Worm (Caenorhabditis elegans) whole organism, L1 larva: ENCODE measurements around the gene ubq-1.

ENCODE experiments used
- C04F5.9 ChIP-seq: sonication (generic microtip); optimal IDR thresholded peaks from 2 replicates; lab custom pipeline; 2016; ENCODE audit warnings: missing genetic modification characterization, missing compliant biosample characterization
- Y116A8C.19 ChIP-seq: sonication (generic microtip); optimal IDR thresholded peaks from 2 replicates; lab custom pipeline; 2016; ENCODE audit warnings: missing compliant biosample characterization, missing genetic modification characterization, borderline replicate concordance
- aha-1 ChIP-seq: fragments of 150-350 bp; optimal IDR thresholded peaks from 2 replicates; lab custom pipeline; 2014; ENCODE audit warnings: missing biosample characterization, missing genetic modification characterization
- alr-1 ChIP-seq: fragments of 200-800 bp; sonication (Bioruptor generic); optimal IDR thresholded peaks from 2 replicates; lab custom pipeline; 2018; ENCODE audit warnings: borderline replicate concordance, mild to moderate bottlenecking, missing genetic modification characterization, missing compliant biosample characterization
- aly-2 ChIP-seq: fragments of 150-350 bp; optimal IDR thresholded peaks from 2 replicates; lab custom pipeline; 2014; ENCODE audit warnings: missing biosample characterization, missing genetic modification characterization
- ceh-8 ChIP-seq: fragments of 200-800 bp; sonication (Bioruptor generic); optimal IDR thresholded peaks from 2 replicates; lab custom pipeline; 2018; ENCODE audit warnings: mild to moderate bottlenecking, missing genetic modification characterization, moderate library complexity, missing compliant biosample characterization
- ceh-88 ChIP-seq: fragments of 200-800 bp; sonication (Bioruptor generic); IDR thresholded peaks from 2 replicates; pipeline ENCODE4 v1.3.6; 2022; ENCODE audit warnings: missing genetic modification characterization, missing compliant biosample characterization
- ces-1 ChIP-seq: fragments of 150-350 bp; optimal IDR thresholded peaks from 2 replicates; lab custom pipeline; 2014; ENCODE audit warnings: missing biosample characterization, missing genetic modification reagents, missing genetic modification characterization
- dpl-1 ChIP-seq, 3 experiments: fragments of 150-350 bp in 2 of 3; sonication (generic microtip) in 1 of 3; optimal IDR thresholded peaks; 2 replicates each; lab custom pipeline; 2014 to 2017; ENCODE audit warnings: missing biosample characterization in 3 of 3, missing genetic modification characterization in 3 of 3, missing genetic modification reagents in 3 of 3
- efl-1 ChIP-seq, 4 experiments: fragments of 150-350 bp; optimal IDR thresholded peaks in 3 of 4; peaks in 1 of 4; 1 replicate in 1 of 4; 2 replicates in 3 of 4; lab custom pipeline; 2014; ENCODE audit warnings: missing biosample characterization in 2 of 4, missing genetic modification characterization in 2 of 4, missing genetic modification reagents in 2 of 4
- efl-3 ChIP-seq: fragments of 200-800 bp; sonication (Bioruptor generic); optimal IDR thresholded peaks from 2 replicates; lab custom pipeline; 2018; ENCODE audit warnings: mild to moderate bottlenecking, missing genetic modification characterization, missing compliant biosample characterization
- egl-13 ChIP-seq: sonication (generic microtip); optimal IDR thresholded peaks from 2 replicates; lab custom pipeline; 2016; ENCODE audit warnings: missing genotype, missing genetic modification reagents, missing genetic modification characterization, missing compliant biosample characterization
- egl-27 ChIP-seq, 2 experiments: fragments of 150-350 bp in 1 of 2; sonication (generic microtip); optimal IDR thresholded peaks; 3 replicates each; lab custom pipeline; 2017 to 2018; ENCODE audit warnings: missing biosample characterization in 2 of 2, missing genetic modification characterization in 2 of 2, missing genetic modification reagents in 2 of 2
- elt-2 ChIP-seq: sonication (generic microtip); optimal IDR thresholded peaks from 2 replicates; lab custom pipeline; 2016; ENCODE audit warnings: missing genetic modification characterization, mild to moderate bottlenecking, inconsistent platforms, missing compliant biosample characterization, missing genetic modification reagents
- fkh-10 ChIP-seq: sonication (generic microtip); optimal IDR thresholded peaks from 2 replicates; lab custom pipeline; 2017; ENCODE audit warnings: missing biosample characterization, missing genetic modification reagents, missing genetic modification characterization
- fkh-8 ChIP-seq: sonication (generic microtip); optimal IDR thresholded peaks from 2 replicates; lab custom pipeline; 2016; ENCODE audit warnings: mild to moderate bottlenecking, missing genetic modification characterization, missing compliant biosample characterization
- fos-1 ChIP-seq: fragments of 150-350 bp; optimal IDR thresholded peaks from 2 replicates; lab custom pipeline; 2014; ENCODE audit warnings: missing biosample characterization, missing genetic modification characterization
- grh-1 ChIP-seq: fragments of 200-800 bp; sonication (Bioruptor generic); IDR thresholded peaks from 2 replicates; pipeline ENCODE4 v1.3.6; 2022; ENCODE audit warnings: missing genetic modification reagents, missing genetic modification characterization, missing compliant biosample characterization
- hlh-17 ChIP-seq: fragments of 200-800 bp; sonication (Bioruptor generic); optimal IDR thresholded peaks from 2 replicates; lab custom pipeline; 2018; ENCODE audit warnings: missing genetic modification characterization, mild to moderate bottlenecking, missing compliant biosample characterization, moderate library complexity, borderline replicate concordance
- hlh-4 ChIP-seq: sonication (generic microtip); optimal IDR thresholded peaks from 2 replicates; lab custom pipeline; 2016; ENCODE audit warnings: mild to moderate bottlenecking, missing genetic modification characterization, missing compliant biosample characterization
- jun-1 ChIP-seq: fragments of 150-350 bp; optimal IDR thresholded peaks from 2 replicates; lab custom pipeline; 2014; ENCODE audit warnings: missing biosample characterization, missing genetic modification reagents, missing genetic modification characterization
- lin-13 ChIP-seq: fragments of 150-350 bp; optimal IDR thresholded peaks from 2 replicates; lab custom pipeline; 2014; ENCODE audit warnings: missing biosample characterization, missing genetic modification reagents, missing genetic modification characterization
- lin-15B ChIP-seq: fragments of 150-350 bp; sonication (generic microtip); optimal IDR thresholded peaks from 3 replicates; lab custom pipeline; 2014; ENCODE audit warnings: missing biosample characterization, missing genetic modification characterization
- lin-35 ChIP-seq, 2 experiments: fragments of 150-350 bp; optimal IDR thresholded peaks; 2 replicates each; lab custom pipeline; 2014; ENCODE audit warnings: missing biosample characterization in 2 of 2, missing genetic modification characterization in 2 of 2, missing genetic modification reagents in 2 of 2
- lin-39 ChIP-seq: fragments of 150-350 bp; optimal IDR thresholded peaks from 2 replicates; lab custom pipeline; 2014; ENCODE audit warnings: missing biosample characterization, missing genetic modification reagents, missing genetic modification characterization
- lir-3 ChIP-seq: sonication (generic microtip); optimal IDR thresholded peaks from 2 replicates; lab custom pipeline; 2016; ENCODE audit warnings: mild to moderate bottlenecking, missing genetic modification characterization, moderate library complexity, missing compliant biosample characterization; ENCODE audit not compliant: poor library complexity
- lsy-2 ChIP-seq, 2 experiments: fragments of 150-350 bp; optimal IDR thresholded peaks; 2 replicates each; lab custom pipeline; 2014; ENCODE audit warnings: missing biosample characterization in 2 of 2, missing genetic modification characterization in 2 of 2
- mdl-1 ChIP-seq, 2 experiments: fragments of 150-350 bp; optimal IDR thresholded peaks; 2 replicates each; lab custom pipeline; 2014 to 2017; ENCODE audit warnings: missing biosample characterization in 2 of 2, missing genetic modification characterization in 2 of 2, inconsistent platforms in 1 of 2
- mef-2 ChIP-seq: fragments of 150-350 bp; optimal IDR thresholded peaks from 2 replicates; lab custom pipeline; 2014; ENCODE audit warnings: missing biosample characterization, missing genetic modification characterization
- mep-1 ChIP-seq: fragments of 150-350 bp; optimal IDR thresholded peaks from 2 replicates; lab custom pipeline; 2014; ENCODE audit warnings: missing biosample characterization, missing genetic modification characterization
- nhr-12 ChIP-seq: sonication (generic microtip); optimal IDR thresholded peaks from 2 replicates; lab custom pipeline; 2017; ENCODE audit warnings: missing biosample characterization, missing genetic modification characterization
- nhr-19 ChIP-seq: fragments of 200-800 bp; sonication (Bioruptor generic); conservative IDR thresholded peaks from 2 replicates; pipeline ENCODE4 v1.3.6; 2022; ENCODE audit warnings: missing genetic modification characterization, missing compliant biosample characterization
- nhr-20 ChIP-seq: sonication (generic microtip); optimal IDR thresholded peaks from 2 replicates; lab custom pipeline; 2016; ENCODE audit warnings: mild to moderate bottlenecking, missing genetic modification characterization, missing compliant biosample characterization
- nhr-237 ChIP-seq: fragments of 150-350 bp; optimal IDR thresholded peaks from 2 replicates; lab custom pipeline; 2014; ENCODE audit warnings: missing biosample characterization, missing genetic modification characterization
- nhr-47 ChIP-seq: sonication (generic microtip); optimal IDR thresholded peaks from 2 replicates; lab custom pipeline; 2016; ENCODE audit warnings: mild to moderate bottlenecking, missing genetic modification characterization, moderate library complexity, missing compliant biosample characterization
- nhr-71 ChIP-seq: sonication (generic microtip); optimal IDR thresholded peaks from 2 replicates; lab custom pipeline; 2016; ENCODE audit warnings: mild to moderate bottlenecking, missing genetic modification characterization, moderate library complexity, missing compliant biosample characterization
- nhr-76 ChIP-seq: sonication (generic microtip); optimal IDR thresholded peaks from 2 replicates; lab custom pipeline; 2017; ENCODE audit warnings: missing biosample characterization, missing genetic modification characterization
- rnt-1 ChIP-seq: sonication (generic microtip); optimal IDR thresholded peaks from 2 replicates; lab custom pipeline; 2016; ENCODE audit warnings: mild to moderate bottlenecking, missing genetic modification characterization, moderate library complexity, missing compliant biosample characterization
- skn-1 ChIP-seq: fragments of 150-350 bp; optimal IDR thresholded peaks from 2 replicates; lab custom pipeline; 2014; ENCODE audit warnings: missing biosample characterization, missing genetic modification characterization
- snu-23 ChIP-seq: sonication (generic microtip); optimal IDR thresholded peaks from 2 replicates; lab custom pipeline; 2016; ENCODE audit warnings: missing genetic modification characterization, missing compliant biosample characterization
- sup-37 ChIP-seq: fragments of 200-800 bp; sonication (Bioruptor generic); optimal IDR thresholded peaks from 2 replicates; lab custom pipeline; 2018; ENCODE audit warnings: mild to moderate bottlenecking, missing genetic modification characterization, missing compliant biosample characterization
- swsn-7 ChIP-seq: sonication (generic microtip); optimal IDR thresholded peaks from 2 replicates; lab custom pipeline; 2016; ENCODE audit warnings: missing genetic modification characterization, missing compliant biosample characterization
- tbx-2 ChIP-seq: sonication (generic microtip); optimal IDR thresholded peaks from 2 replicates; lab custom pipeline; 2016; ENCODE audit warnings: missing genetic modification characterization, missing compliant biosample characterization
- unc-130 ChIP-seq: fragments of 150-350 bp; optimal IDR thresholded peaks from 2 replicates; lab custom pipeline; 2017; ENCODE audit warnings: missing biosample characterization, missing genetic modification characterization, inconsistent platforms
- unc-30 ChIP-seq: sonication (generic microtip); optimal IDR thresholded peaks from 2 replicates; lab custom pipeline; 2017; ENCODE audit warnings: missing biosample characterization, missing genetic modification characterization
- unc-86 ChIP-seq: sonication (generic microtip); optimal IDR thresholded peaks from 2 replicates; lab custom pipeline; 2016; ENCODE audit warnings: missing genetic modification characterization, missing compliant biosample characterization

Gene ubq-1

ce11 chrIII:5950756-5951345 lies 10.8 kb downstream of the ubq-1 start:
- TF ChIP-seq efl-1 (optimal IDR thresholded peaks at IDR 0.05; lab: Kevin White, UChicago) (no peak), efl-1 (GFP tag; optimal IDR thresholded peaks at IDR 0.05 in 1 of 2; lab: Kevin White, UChicago) (peak in 1 of 2 experiments; percentile 68), rnt-1 (peak; percentile 1), swsn-7 (tag; lab: Kevin White, UChicago) (no peak), lin-35 (GFP tag; optimal IDR thresholded peaks at IDR 0.05; lab: Kevin White, UChicago) (peak in 1 of 2 experiments; percentile 48)

- no peak for TF ChIP-seq elt-2 (tag; lab: Kevin White, UChicago)
- peak in 1 of 2 experiments; percentile 63 for TF ChIP-seq mdl-1 (tag; optimal IDR thresholded peaks at IDR 0.05; lab: Kevin White, UChicago)
- peak; percentile 59 for TF ChIP-seq mep-1 (tag; lab: Kevin White, UChicago)
- peak; percentile 34 to 52 for TF ChIP-seq lsy-2 (tag; optimal IDR thresholded peaks at IDR 0.05; lab: Kevin White, UChicago)
- TF ChIP-seq lin-13: no peak
- TF ChIP-seq nhr-47 (tag; lab: Kevin White, UChicago): peak; percentile 12
- TF ChIP-seq ceh-88 (GFP tag; lab: Robert Waterston, UW): no peak
- TF ChIP-seq efl-3: no peak
- no peak for TF ChIP-seq lin-39 (tag; lab: Kevin White, UChicago)
- TF ChIP-seq egl-27 (tag; optimal IDR thresholded peaks at IDR 0.05; lab: Kevin White, UChicago): no peak
- TF ChIP-seq alr-1 (tag; lab: Kevin White, UChicago): no peak
- no peak for TF ChIP-seq nhr-76 (tag; lab: Kevin White, UChicago)
- no peak for TF ChIP-seq Y116A8C.19 (tag; lab: Kevin White, UChicago)
- peak; percentile 3 to 53 for TF ChIP-seq lin-35 (GFP tag; optimal IDR thresholded peaks at IDR 0.05; lab: Kevin White, UChicago)
- TF ChIP-seq C04F5.9 (tag; lab: Kevin White, UChicago): no peak
- no peak for TF ChIP-seq unc-86 (tag; lab: Kevin White, UChicago)
- peak; percentile 52; the same call in 1 of the 2 replicates for TF ChIP-seq grh-1 (GFP tag; lab: Robert Waterston, UW)
- peak; percentile 13 for TF ChIP-seq fkh-8 (tag; lab: Kevin White, UChicago)
- TF ChIP-seq ces-1 (GFP tag; lab: Kevin White, UChicago): no peak
- TF ChIP-seq nhr-71 (tag; lab: Kevin White, UChicago): peak; percentile 72
- peak; percentile 50 for TF ChIP-seq fkh-10 (GFP tag; lab: Kevin White, UChicago)
- no peak for TF ChIP-seq aly-2 (tag; lab: Kevin White, UChicago)
- TF ChIP-seq egl-13 (tag; lab: Kevin White, UChicago): no peak
- peak; percentile 72 for TF ChIP-seq snu-23 (GFP tag; lab: Kevin White, UChicago)
- peak in 2 of 3 experiments; percentile 25 for TF ChIP-seq dpl-1 (GFP tag; optimal IDR thresholded peaks at IDR 0.05; lab: Kevin White, UChicago)
- TF ChIP-seq nhr-20 (tag; lab: Kevin White, UChicago): peak; percentile 71
- TF ChIP-seq lir-3: no peak
- no peak for TF ChIP-seq unc-30
- peak; percentile 33 for TF ChIP-seq tbx-2 (tag; lab: Kevin White, UChicago)
- no peak for TF ChIP-seq ceh-8 (GFP tag; lab: Kevin White, UChicago)
- TF ChIP-seq fos-1 (tag; lab: Kevin White, UChicago): no peak
- TF ChIP-seq skn-1: no peak
- no peak for TF ChIP-seq lin-15B (tag; lab: Kevin White, UChicago)
- TF ChIP-seq jun-1 (tag; lab: Kevin White, UChicago): no peak
- TF ChIP-seq mef-2 (tag; lab: Kevin White, UChicago): no peak
- TF ChIP-seq hlh-17 (GFP tag; lab: Kevin White, UChicago): no peak
- TF ChIP-seq nhr-19 (GFP tag; lab: Robert Waterston, UW): peak; percentile 32; the same call in 1 of the 2 replicates
- TF ChIP-seq nhr-12: no peak
- TF ChIP-seq hlh-4 (tag; lab: Kevin White, UChicago): no peak
- no peak for TF ChIP-seq nhr-237 (tag; lab: Kevin White, UChicago)
- TF ChIP-seq unc-130: no peak
- no peak for TF ChIP-seq aha-1 (tag; lab: Kevin White, UChicago)
- peak; percentile 19 for TF ChIP-seq swsn-7 (tag; lab: Kevin White, UChicago)
- peak in 1 of 2 experiments; percentile 14 for TF ChIP-seq efl-1 (optimal IDR thresholded peaks at IDR 0.05; lab: Kevin White, UChicago)
- peak in 1 of 2 experiments; percentile 93 for TF ChIP-seq efl-1 (GFP tag; optimal IDR thresholded peaks at IDR 0.05 in 1 of 2; lab: Kevin White, UChicago)
- TF ChIP-seq sup-37 (GFP tag; lab: Kevin White, UChicago): no peak
These were observed 11.7 kb downstream of the ubq-1 start for ce11 chrIII:5951589-5952378.
